Worm (Caenorhabditis elegans) whole organism, mixed stage, embryonic: ENCODE data around the gene C52A11.3.

Experiments
- drap-1 ChIP-seq: fragments of 200-800 bp; sonication (Bioruptor generic); optimal IDR thresholded peaks from 3 replicates; lab custom pipeline; 2018; ENCODE audit warnings: mild to moderate bottlenecking, missing genetic modification characterization, missing compliant biosample characterization
- nhr-28 ChIP-seq: fragments of 150-350 bp; optimal IDR thresholded peaks from 2 replicates; lab custom pipeline; 2014; ENCODE audit warnings: missing biosample characterization, missing genetic modification characterization
- nhr-76 ChIP-seq: sonication (generic microtip); optimal IDR thresholded peaks from 2 replicates; lab custom pipeline; 2017; ENCODE audit warnings: missing biosample characterization, missing genetic modification characterization

DNA sequence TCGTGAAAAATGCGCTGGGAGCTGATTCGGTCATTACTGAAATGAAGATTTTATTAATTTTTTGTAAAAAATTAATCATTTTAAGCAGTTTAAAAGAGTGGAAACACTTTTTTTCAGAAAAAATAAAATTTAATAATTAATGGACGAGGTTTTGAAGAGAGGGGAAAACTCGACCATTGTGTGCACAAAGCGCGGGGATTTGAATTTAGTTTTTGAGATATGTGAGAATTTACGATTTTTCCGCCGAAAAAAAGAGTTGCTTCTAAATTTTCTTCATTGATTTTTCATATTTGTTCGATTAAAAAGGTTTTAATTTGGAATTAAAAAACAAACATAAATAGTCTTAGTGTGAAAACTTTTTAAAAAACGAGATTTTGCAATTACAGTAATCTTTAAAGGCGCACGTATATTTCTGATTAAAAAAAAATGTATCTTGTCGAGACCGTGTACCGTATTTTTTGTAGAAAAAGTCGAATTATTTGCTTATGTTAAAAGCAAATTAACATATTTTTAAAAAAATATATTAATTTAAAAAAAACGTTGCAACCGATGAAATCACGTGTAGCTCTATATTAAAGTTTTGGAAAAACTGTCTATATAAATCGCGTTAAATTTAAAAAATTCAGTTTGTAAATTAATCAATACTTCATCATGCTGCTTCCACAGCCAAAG lies 22.8 kb upstream of the C52A11.3 start, which contains the start of the genes dph-2 and C09G5.7:
- TF ChIP-seq nhr-28 (tag; lab: Kevin White, UChicago) (no peak), drap-1 (GFP tag; lab: Kevin White, UChicago) (no peak), nhr-76 (tag; lab: Kevin White, UChicago) (no peak)
